Worm (Caenorhabditis elegans): Measurements from ENCODE around the gene F11G11.14.

F11G11.14 gene

DNA sequence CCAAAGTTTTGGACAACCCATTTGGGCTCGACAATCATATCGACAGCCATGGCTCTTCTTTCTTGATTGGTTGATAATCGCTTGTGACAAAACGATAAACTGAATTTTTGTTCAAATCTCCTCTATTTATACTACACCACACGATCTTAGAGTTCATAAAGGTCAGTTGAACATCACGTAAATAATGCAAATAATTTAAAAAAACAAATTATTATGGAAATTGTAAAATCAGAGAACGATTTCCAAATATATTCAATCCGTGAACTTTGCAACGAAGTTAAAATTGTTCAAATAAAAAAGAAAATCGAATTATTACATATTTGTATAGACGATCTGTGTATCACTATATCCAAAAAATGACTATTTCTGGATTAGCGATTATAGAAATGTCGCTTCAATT, at the start of gene F11G11.14, which contains the start of gene mpst-4:
F11G11.14 (plus strand) TSS at position 325 of the 400 bp plus-strand sequence.
mpst-4 (minus strand) TSS at position 101 of the 400 bp plus-strand sequence.
- TF ChIP-seq nhr-76 (tag; optimal IDR thresholded peaks at IDR 0.05) (no peak), arid-1 (GFP tag; conservative IDR thresholded peaks at IDR 0.05) (no peak), aly-2 (tag; optimal IDR thresholded peaks at IDR 0.05) (no peak), Y75B8A.6 (GFP tag; IDR thresholded peaks at IDR 0.05) (no peak), nhr-25 (tag; optimal IDR thresholded peaks at IDR 0.05; ENCODE audit: borderline replicate concordance, insufficient read depth) (no peak), php-3 (GFP tag; IDR thresholded peaks at IDR 0.05) (no peak), nhr-6 (tag; optimal IDR thresholded peaks at IDR 0.05) (no peak), egl-27 (tag; optimal IDR thresholded peaks at IDR 0.05) (no peak), F49E8.2 (tag; optimal IDR thresholded peaks at IDR 0.05; ENCODE audit: borderline replicate concordance) (no peak), nhr-10 (tag; optimal IDR thresholded peaks at IDR 0.05) (no peak), fos-1 (tag; optimal IDR thresholded peaks at IDR 0.05) (no peak), daf-16 (GFP tag; optimal IDR thresholded peaks at IDR 0.05) (no peak), daf-16 (tag; optimal IDR thresholded peaks at IDR 0.05) (no peak), lin-38 (GFP tag; IDR thresholded peaks at IDR 0.05) (no peak), lin-13 (GFP tag; optimal IDR thresholded peaks at IDR 0.05) (no peak), ZK546.5 (tag; optimal IDR thresholded peaks at IDR 0.05) (no peak), mxl-2 (GFP tag; conservative IDR thresholded peaks at IDR 0.05) (no peak), Y105C5A.15 (GFP tag; IDR thresholded peaks at IDR 0.05) (no peak), madf-9 (GFP tag; conservative IDR thresholded peaks at IDR 0.05) (no peak), Y48G9A.11 (GFP tag; IDR thresholded peaks at IDR 0.05) (no peak)

DNA sequence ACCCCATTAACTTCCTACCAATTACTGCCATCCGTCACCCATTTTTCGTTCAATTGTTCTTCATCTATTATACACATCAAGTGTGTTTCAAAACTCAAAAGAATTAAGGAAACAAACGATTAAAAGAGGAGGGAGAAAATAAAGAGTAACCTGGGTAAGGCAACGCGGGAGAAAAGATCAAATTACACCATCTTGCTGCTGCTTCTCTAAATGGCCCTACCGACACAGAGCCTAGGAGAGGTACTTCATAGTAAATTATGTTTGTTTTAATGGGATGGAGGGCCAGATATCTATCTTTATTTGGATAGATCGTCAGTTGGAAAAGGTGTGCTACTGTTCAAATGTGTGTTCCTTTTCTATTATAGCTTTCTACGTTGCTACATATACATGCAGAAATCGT, 48.1 kb upstream of the F11G11.14 start:
- TF ChIP-seq R02D3.7 (tag; optimal IDR thresholded peaks at IDR 0.05) (no peak), unc-130 (GFP tag; optimal IDR thresholded peaks at IDR 0.05) (no peak), ZK337.2 (GFP tag; IDR thresholded peaks at IDR 0.05) (no peak), F26F4.8 (GFP tag; conservative IDR thresholded peaks at IDR 0.05) (no peak), daf-16 (GFP tag; optimal IDR thresholded peaks at IDR 0.05) (no peak), daf-16 (tag; optimal IDR thresholded peaks at IDR 0.05) (no peak), zfp-2 (tag; optimal IDR thresholded peaks at IDR 0.05) (no peak), ztf-7 (tag; optimal IDR thresholded peaks at IDR 0.05) (no peak), cey-2 (tag; optimal IDR thresholded peaks at IDR 0.05; ENCODE audit: borderline replicate concordance, insufficient read depth) (no peak), saeg-2 (GFP tag; IDR thresholded peaks at IDR 0.05) (no peak), ceh-32 (tag; optimal IDR thresholded peaks at IDR 0.05; ENCODE audit: poor library complexity) (no peak), F37D6.2 (tag; optimal IDR thresholded peaks at IDR 0.05) (no peak), nhr-11 (tag; optimal IDR thresholded peaks at IDR 0.05) (no peak), jun-1 (tag; optimal IDR thresholded peaks at IDR 0.05) (no peak), daf-19 (GFP tag; conservative IDR thresholded peaks at IDR 0.05) (no peak)

DNA sequence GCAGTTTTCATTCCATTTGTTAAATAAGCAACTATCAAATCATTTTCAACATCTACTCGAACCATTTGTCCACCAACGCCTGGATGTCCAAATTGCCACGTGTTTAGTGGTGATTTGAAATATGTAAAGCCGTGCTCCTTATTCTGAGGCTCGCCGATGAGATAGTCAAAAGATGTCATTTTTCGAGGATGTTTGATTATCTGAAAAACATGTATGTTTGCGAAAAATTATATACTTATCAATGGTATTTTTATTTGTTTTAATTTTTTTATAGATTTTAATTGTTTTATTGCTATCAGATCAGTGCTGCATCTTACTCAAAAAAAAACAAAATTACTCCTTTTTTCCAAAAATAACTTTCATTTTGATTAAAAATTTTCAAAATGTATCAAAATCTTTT, 44.7 kb upstream of the F11G11.14 start:
- TF ChIP-seq unc-62 (GFP tag; optimal IDR thresholded peaks at IDR 0.05 in 1 of 2): peak in 1 of 2 experiments; percentile 94
- TF ChIP-seq unc-62 (tag; optimal IDR thresholded peaks at IDR 0.05): no peak
- TF ChIP-seq ztf-11 (tag; optimal IDR thresholded peaks at IDR 0.05): no peak
- TF ChIP-seq skn-1 (tag; optimal IDR thresholded peaks at IDR 0.05): no peak

ce11 chrII:4821739-4822138, 41.7 kb upstream of the F11G11.14 start, which contains the start of gene lact-5:
TSS of gene lact-5 (minus strand) at chrII:4821739.
- TF ChIP-seq mdt-29 (GFP tag; IDR thresholded peaks at IDR 0.05) (no peak), ZK337.2 (GFP tag; IDR thresholded peaks at IDR 0.05) (no peak), lir-3 (tag; optimal IDR thresholded peaks at IDR 0.05) (no peak), aly-2 (tag; optimal IDR thresholded peaks at IDR 0.05) (no peak), mxl-3 (GFP tag; optimal IDR thresholded peaks at IDR 0.05) (peak; percentile 22), mdl-1 (tag; optimal IDR thresholded peaks at IDR 0.05) (no peak), tag-97 (GFP tag; IDR thresholded peaks at IDR 0.05) (no peak), arid-1 (GFP tag; conservative IDR thresholded peaks at IDR 0.05) (no peak), nhr-28 (tag; optimal IDR thresholded peaks at IDR 0.05) (peak; percentile 64), set-16 (GFP tag; IDR thresholded peaks at IDR 0.05) (no peak), F37D6.2 (tag; optimal IDR thresholded peaks at IDR 0.05) (no peak), egl-27 (tag; optimal IDR thresholded peaks at IDR 0.05) (no peak), lin-39 (tag; optimal IDR thresholded peaks at IDR 0.05) (no peak), nhr-48 (tag; optimal IDR thresholded peaks at IDR 0.05) (peak; percentile 46)
